Fruit fly (Drosophila melanogaster) whole organism, embryonic: ENCODE measurements around the gene kri.
A peak's percentile ranks its signal among the peaks of the same experiment; 100 is the strongest.

Experiments
- Bdp1 ChIP-seq: fragments of 200-800 bp; sonication (Bioruptor generic); optimal IDR thresholded peaks from 3 replicates; lab custom pipeline; 2016; ENCODE audit warnings: missing biosample characterization, missing genetic modification characterization
- CG12219 ChIP-seq: fragments of 200-800 bp; sonication (Bioruptor generic); optimal IDR thresholded peaks from 3 replicates; lab custom pipeline; 2018; ENCODE audit warnings: missing biosample characterization, mild to moderate bottlenecking, missing genetic modification characterization
- CG12299 ChIP-seq: fragments of 200-800 bp; sonication (Bioruptor generic); optimal IDR thresholded peaks from 2 replicates; lab custom pipeline; 2018; ENCODE audit warnings: missing biosample characterization, mild to moderate bottlenecking, missing genetic modification characterization
- CG13624 ChIP-seq: fragments of 200-800 bp; sonication (Bioruptor generic); optimal IDR thresholded peaks from 2 replicates; lab custom pipeline; 2016; ENCODE audit warnings: missing biosample characterization, missing genetic modification characterization
- CG15073 ChIP-seq: fragments of 200-800 bp; sonication (Bioruptor generic); optimal IDR thresholded peaks from 2 replicates; lab custom pipeline; 2016; ENCODE audit warnings: missing biosample characterization, missing genetic modification characterization
- CG1603 ChIP-seq: fragments of 200-800 bp; sonication (Bioruptor generic); optimal IDR thresholded peaks from 2 replicates; lab custom pipeline; 2019; ENCODE audit warnings: missing biosample characterization, mild to moderate bottlenecking, missing genetic modification characterization, moderate library complexity
- CG17361 ChIP-seq: fragments of 200-800 bp; sonication (Bioruptor generic); IDR thresholded peaks from 3 replicates; pipeline ENCODE4 v1.3.6; 2022; ENCODE audit warnings: missing biosample characterization, missing genetic modification characterization
- CG17385 ChIP-seq: fragments of 200-800 bp; sonication (Bioruptor generic); optimal IDR thresholded peaks from 3 replicates; lab custom pipeline; 2018; ENCODE audit warnings: missing biosample characterization, mild to moderate bottlenecking, missing genetic modification characterization
- CG17802 ChIP-seq: fragments of 200-800 bp; sonication (Bioruptor generic); optimal IDR thresholded peaks from 2 replicates; lab custom pipeline; 2018; ENCODE audit warnings: missing biosample characterization, mild to moderate bottlenecking, missing genetic modification characterization, moderate library complexity
- CG17829 ChIP-seq: fragments of 200-800 bp; optimal IDR thresholded peaks from 2 replicates; lab custom pipeline; 2019; ENCODE audit warnings: missing biosample characterization, mild to moderate bottlenecking, missing genetic modification characterization, moderate library complexity
- CG18619 ChIP-seq: fragments of 200-800 bp; sonication (Bioruptor generic); optimal IDR thresholded peaks from 3 replicates; lab custom pipeline; 2017; ENCODE audit warnings: missing biosample characterization, mild to moderate bottlenecking, missing genetic modification characterization
- CG43689 ChIP-seq: fragments of 200-800 bp; sonication (Bioruptor generic); IDR thresholded peaks from 2 replicates; pipeline ENCODE4 v1.3.6; 2022; ENCODE audit warnings: missing biosample characterization, missing genetic modification characterization
- CG4820 ChIP-seq: fragments of 200-800 bp; sonication (Bioruptor generic); optimal IDR thresholded peaks from 3 replicates; lab custom pipeline; 2016; ENCODE audit warnings: missing biosample characterization, missing genetic modification characterization
- CG7271 ChIP-seq: fragments of 200-800 bp; sonication (Bioruptor generic); optimal IDR thresholded peaks from 2 replicates; lab custom pipeline; 2018; ENCODE audit warnings: missing biosample characterization, mild to moderate bottlenecking, missing genetic modification characterization, moderate library complexity
- CG7786 ChIP-seq: fragments of 200-800 bp; sonication (Bioruptor generic); optimal IDR thresholded peaks from 2 replicates; lab custom pipeline; 2016; ENCODE audit warnings: missing biosample characterization, missing genetic modification characterization
- CG9876 ChIP-seq: fragments of 200-800 bp; sonication (Bioruptor generic); optimal IDR thresholded peaks from 2 replicates; lab custom pipeline; 2016; ENCODE audit warnings: missing biosample characterization, missing genetic modification characterization
- CG9932 ChIP-seq: fragments of 200-800 bp; sonication (Bioruptor generic); IDR thresholded peaks from 2 replicates; pipeline ENCODE4 v1.3.6; 2022; ENCODE audit warnings: missing biosample characterization, missing genetic modification characterization
- CoRest ChIP-seq: fragments of 200-800 bp; sonication (Bioruptor generic); optimal IDR thresholded peaks from 3 replicates; lab custom pipeline; 2018; ENCODE audit warnings: missing biosample characterization, mild to moderate bottlenecking, missing genetic modification characterization, moderate library complexity
- Doc2 ChIP-seq: fragments of 200-800 bp; sonication (Bioruptor generic); IDR thresholded peaks from 2 replicates; pipeline ENCODE4 v1.3.6; 2022; ENCODE audit warnings: missing biosample characterization, missing genetic modification characterization
- Drgx ChIP-seq: fragments of 200-800 bp; sonication (Bioruptor generic); IDR thresholded peaks from 2 replicates; pipeline ENCODE4 v1.3.6; 2022; ENCODE audit warnings: missing biosample characterization, missing genetic modification characterization
- H15 ChIP-seq: fragments of 200-800 bp; sonication (Bioruptor generic); IDR thresholded peaks from 3 replicates; pipeline ENCODE4 v1.3.6; 2022; ENCODE audit warnings: missing biosample characterization, missing genetic modification characterization
- HLH4C ChIP-seq: fragments of 200-800 bp; sonication (Bioruptor generic); IDR thresholded peaks from 3 replicates; pipeline ENCODE4 v1.3.6; 2022; ENCODE audit warnings: missing biosample characterization, missing genetic modification characterization; ENCODE audit not compliant: partially characterized antibody
- Hmx ChIP-seq: fragments of 200-800 bp; sonication (Bioruptor generic); optimal IDR thresholded peaks from 2 replicates; lab custom pipeline; 2016; ENCODE audit warnings: missing biosample characterization, missing genetic modification characterization
- Lhr ChIP-seq: fragments of 200-800 bp; sonication (Bioruptor generic); optimal IDR thresholded peaks from 3 replicates; lab custom pipeline; 2017; ENCODE audit warnings: mild to moderate bottlenecking, missing biosample characterization, missing genetic modification reagents, missing genetic modification characterization
- Mad ChIP-seq: fragments of 200-800 bp; sonication (Bioruptor generic); optimal IDR thresholded peaks from 2 replicates; lab custom pipeline; 2016; ENCODE audit warnings: missing biosample characterization, missing genetic modification characterization
- NC2α ChIP-seq: fragments of 200-800 bp; sonication (Bioruptor generic); optimal IDR thresholded peaks from 2 replicates; lab custom pipeline; 2016; ENCODE audit warnings: missing biosample characterization, missing genetic modification characterization
- NK7.1 ChIP-seq: fragments of 200-800 bp; sonication (Bioruptor generic); optimal IDR thresholded peaks from 3 replicates; lab custom pipeline; 2016; ENCODE audit warnings: missing biosample characterization, missing genetic modification characterization
- NfI ChIP-seq: fragments of 200-800 bp; sonication (Bioruptor generic); optimal IDR thresholded peaks from 3 replicates; lab custom pipeline; 2018; ENCODE audit warnings: missing biosample characterization, mild to moderate bottlenecking, missing genetic modification characterization, moderate library complexity
- Scr ChIP-seq: fragments of 200-800 bp; sonication (Bioruptor generic); IDR thresholded peaks from 2 replicates; pipeline ENCODE4 v1.3.6; 2022; ENCODE audit warnings: missing biosample characterization, missing genetic modification characterization; ENCODE audit not compliant: partially characterized antibody
- Spps ChIP-seq: fragments of 200-800 bp; sonication (Bioruptor generic); optimal IDR thresholded peaks from 2 replicates; lab custom pipeline; 2018; ENCODE audit warnings: missing biosample characterization, mild to moderate bottlenecking, missing genetic modification characterization
- Stat92E ChIP-seq, 3 experiments: fragments of >200 bp in 2 of 3; fragments of 200-800 bp in 1 of 3; sonication (Bioruptor generic) in 1 of 3; optimal IDR thresholded peaks; 2 replicates each; lab custom pipeline; 2017 to 2019; ENCODE audit warnings: missing biosample characterization in 3 of 3, missing genetic modification characterization in 3 of 3, mild to moderate bottlenecking in 1 of 3, moderate library complexity in 1 of 3
- abd-A ChIP-seq: fragments of 200-800 bp; sonication (Bioruptor generic); optimal IDR thresholded peaks from 3 replicates; lab custom pipeline; 2019; ENCODE audit warnings: missing biosample characterization, mild to moderate bottlenecking, missing genetic modification characterization, moderate library complexity
- al ChIP-seq: fragments of 200-800 bp; sonication (Bioruptor generic); IDR thresholded peaks from 2 replicates; pipeline ENCODE4 v1.3.6; 2022; ENCODE audit warnings: missing biosample characterization, missing genetic modification characterization
- ato ChIP-seq: fragments of 200-800 bp; sonication (Bioruptor generic); IDR thresholded peaks from 2 replicates; pipeline ENCODE4 v1.3.6; 2022; ENCODE audit warnings: missing biosample characterization, missing genetic modification characterization; ENCODE audit not compliant: partially characterized antibody
- dimm ChIP-seq: fragments of 200-800 bp; sonication (Bioruptor generic); IDR thresholded peaks from 2 replicates; pipeline ENCODE4 v1.3.6; 2022; ENCODE audit warnings: missing biosample characterization, missing genetic modification characterization
- eve ChIP-seq, 2 experiments: fragments of >200 bp; optimal IDR thresholded peaks; 2 replicates each; lab custom pipeline; 2017; ENCODE audit warnings: missing biosample characterization in 2 of 2, missing genetic modification characterization in 2 of 2
- gcm2 ChIP-seq: fragments of 200-800 bp; sonication (Bioruptor generic); optimal IDR thresholded peaks from 2 replicates; lab custom pipeline; 2016; ENCODE audit warnings: missing biosample characterization, missing genetic modification characterization
- gsb-n ChIP-seq: fragments of 200-800 bp; sonication (Bioruptor generic); optimal IDR thresholded peaks from 3 replicates; lab custom pipeline; 2018; ENCODE audit warnings: missing biosample characterization, mild to moderate bottlenecking, missing genetic modification characterization
- lmd ChIP-seq: fragments of 200-800 bp; sonication (Bioruptor generic); IDR thresholded peaks from 2 replicates; pipeline ENCODE4 v1.3.6; 2022; ENCODE audit warnings: missing biosample characterization, missing genetic modification characterization
- nau ChIP-seq: fragments of 200-800 bp; sonication (Bioruptor generic); optimal IDR thresholded peaks from 3 replicates; lab custom pipeline; 2017; ENCODE audit warnings: missing biosample characterization, mild to moderate bottlenecking, missing genetic modification characterization, missing genetic modification reagents
- org-1 ChIP-seq: fragments of 200-800 bp; sonication (Bioruptor generic); optimal IDR thresholded peaks from 2 replicates; lab custom pipeline; 2017; ENCODE audit warnings: missing biosample characterization, missing genetic modification characterization
- p53 ChIP-seq: fragments of 200-800 bp; sonication (Bioruptor generic); optimal IDR thresholded peaks from 2 replicates; lab custom pipeline; 2016; ENCODE audit warnings: missing biosample characterization, missing genetic modification characterization
- prd ChIP-seq, 3 experiments: fragments of >200 bp in 2 of 3; fragments of 200-800 bp in 1 of 3; sonication (Bioruptor generic) in 1 of 3; optimal IDR thresholded peaks in 2 of 3; IDR thresholded peaks in 1 of 3; 2 replicates in 2 of 3; 3 replicates in 1 of 3; pipeline versions ENCODE4 v1.3.6 to Lab custom; 2017 to 2022; ENCODE audit warnings: missing biosample characterization in 1 of 3, missing genetic modification characterization in 1 of 3
- rib ChIP-seq: fragments of 200-800 bp; sonication (Bioruptor generic); IDR thresholded peaks from 2 replicates; pipeline ENCODE4 v1.3.6; 2022; ENCODE audit warnings: missing biosample characterization, missing genetic modification characterization
- sd ChIP-seq: fragments of 200-800 bp; sonication (Bioruptor generic); optimal IDR thresholded peaks from 3 replicates; lab custom pipeline; 2018; ENCODE audit warnings: missing biosample characterization, mild to moderate bottlenecking, missing genetic modification characterization, moderate library complexity
- tx ChIP-seq: fragments of 200-800 bp; sonication (Bioruptor generic); optimal IDR thresholded peaks from 2 replicates; lab custom pipeline; 2016; ENCODE audit warnings: missing biosample characterization, missing genetic modification characterization
- usp ChIP-seq: fragments of >200 bp; optimal IDR thresholded peaks from 2 replicates; lab custom pipeline; 2017; ENCODE audit warnings: missing biosample characterization, missing genetic modification characterization
- wdn ChIP-seq: fragments of 200-800 bp; sonication (Bioruptor generic); IDR thresholded peaks from 2 replicates; pipeline ENCODE4 v1.3.6; 2022; ENCODE audit warnings: missing biosample characterization, missing genetic modification characterization
- zfh2 ChIP-seq: fragments of 200-800 bp; sonication (Bioruptor generic); optimal IDR thresholded peaks from 2 replicates; lab custom pipeline; 2016; ENCODE audit warnings: missing biosample characterization, missing genetic modification characterization

The kri gene

DNA sequence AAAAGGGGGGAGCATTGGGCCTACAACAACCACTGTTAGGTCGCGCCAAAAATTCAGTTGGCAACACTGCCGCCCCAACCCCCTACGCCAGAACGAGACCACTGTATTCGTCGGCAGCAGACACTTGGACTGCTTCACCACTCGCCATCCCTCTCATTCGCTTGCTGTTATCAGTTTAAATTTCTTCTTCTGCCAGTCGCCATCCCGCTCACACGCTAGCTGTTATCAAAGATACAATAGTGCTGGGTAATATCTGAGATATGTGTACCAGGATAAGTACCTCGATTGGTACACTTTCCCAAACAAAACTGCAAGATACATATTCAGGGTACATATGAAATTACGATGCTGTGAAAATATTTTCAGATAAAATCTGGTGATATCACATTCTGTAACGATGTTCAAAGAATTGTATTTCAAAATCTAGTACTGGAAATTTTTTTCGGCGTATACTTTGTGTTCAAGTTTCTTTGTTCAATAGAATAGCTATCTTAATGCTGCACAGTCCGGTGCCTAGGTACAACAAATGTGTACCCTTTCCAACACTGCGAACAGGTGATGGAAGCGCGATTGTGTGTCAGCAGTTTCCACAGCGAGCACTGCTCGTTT is 39.9 kb upstream of the kri start (continued):
- TF ChIP-seq lmd (GFP tag; lab: Robert Waterston, UW) (peak; percentile 69), H15 (GFP tag; lab: Robert Waterston, UW) (no peak), CG17802 (tag; lab: Kevin White, UChicago) (peak; percentile 31), NC2α (GFP tag; lab: Kevin White, UChicago) (peak; percentile 63), CG1603 (peak; percentile 73), CG17361 (peak; percentile 88), gsb-n (tag; lab: Kevin White, UChicago) (no peak), al (GFP tag; lab: Robert Waterston, UW) (peak; percentile 53; the same call in 1 of the 2 replicates), Hmx (GFP tag; lab: Kevin White, UChicago) (peak; percentile 65), Drgx (GFP tag; lab: Robert Waterston, UW) (peak; percentile 77; the same call in 1 of the 2 replicates), nau (GFP tag; lab: Kevin White, UChicago) (no peak), CG12219 (GFP tag; lab: Kevin White, UChicago) (peak; percentile 84), CG17385 (GFP tag; lab: Kevin White, UChicago) (peak; percentile 92), dimm (GFP tag; lab: Robert Waterston, UW) (no peak; the same call in 1 of the 2 replicates), CG7786 (peak; percentile 92), CG7271 (tag; lab: Kevin White, UChicago) (no peak), NfI (peak; percentile 90), usp (no peak), Scr (no peak), p53 (GFP tag; lab: Kevin White, UChicago) (peak; percentile 75), Mad (GFP tag; lab: Kevin White, UChicago) (peak; percentile 77), Doc2 (GFP tag; lab: Robert Waterston, UW) (no peak), Bdp1 (peak; percentile 72), ato (GFP tag; lab: Robert Waterston, UW) (no peak), eve (GFP tag; optimal IDR thresholded peaks at IDR 0.05; lab: Kevin White, UChicago) (no peak), sd (tag; lab: Kevin White, UChicago) (peak; percentile 63), CG17829 (tag; lab: Kevin White, UChicago) (peak; percentile 81), rib (GFP tag; lab: Robert Waterston, UW) (no peak), Spps (tag; lab: Kevin White, UChicago) (peak; percentile 48), abd-A (tag; lab: Kevin White, UChicago) (no peak), HLH4C (GFP tag; lab: Robert Waterston, UW) (peak; percentile 50; the same call in 2 of the 3 replicates), zfh2 (GFP tag; lab: Kevin White, UChicago) (peak; percentile 91), CG9876 (GFP tag; lab: Kevin White, UChicago) (peak; percentile 38), prd (optimal IDR thresholded peaks at IDR 0.05; lab: Kevin White, UChicago) (no peak), prd (GFP tag; IDR thresholded peaks at IDR 0.05; lab: Robert Waterston, UW) (peak; percentile 80), CG9932 (GFP tag; lab: Robert Waterston, UW) (peak; percentile 82), tx (GFP tag; lab: Kevin White, UChicago) (peak; percentile 88), CG13624 (GFP tag; lab: Kevin White, UChicago) (peak; percentile 80), org-1 (GFP tag; lab: Kevin White, UChicago) (peak; percentile 90), NK7.1 (GFP tag; lab: Kevin White, UChicago) (peak; percentile 65), Stat92E (GFP tag; optimal IDR thresholded peaks at IDR 0.05; lab: Kevin White, UChicago) (peak in 1 of 3 experiments; percentile 19), CG18619 (peak; percentile 85), Lhr (peak; percentile 55), gcm2 (peak; percentile 65), wdn (GFP tag; lab: Robert Waterston, UW) (peak; percentile 60), CoRest (tag; lab: Kevin White, UChicago) (peak; percentile 92), CG15073 (GFP tag; lab: Kevin White, UChicago) (peak; percentile 35), CG43689 (GFP tag; lab: Robert Waterston, UW) (0 out of 2 replicates have a peak, but pooled peaks have one; percentile 22), CG12299 (tag; lab: Kevin White, UChicago) (peak; percentile 80), CG4820 (GFP tag; lab: Kevin White, UChicago) (peak; percentile 73)
